Fruit fly (Drosophila melanogaster): ENCODE measurements around the gene CG8500.

The CG8500 gene

dm6 chr3R:9800644-9801330 is 16.3 kb downstream of the CG8500 start, which contains the start of the genes CG9467 and CG8526 (continued):
- TF ChIP-seq pb (GFP tag; optimal IDR thresholded peaks at IDR 0.05) (no peak), CG3726 (GFP tag; IDR thresholded peaks at IDR 0.05) (no peak; the same call in 2 of the 3 replicates), CG7987 (GFP tag; optimal IDR thresholded peaks at IDR 0.05) (no peak), Dbx (GFP tag; IDR thresholded peaks at IDR 0.05) (peak; percentile 70; the same call in 2 of the 3 replicates), CG32532 (GFP tag; IDR thresholded peaks at IDR 0.05) (peak; percentile 69), Lim3 (GFP tag; IDR thresholded peaks at IDR 0.05) (no peak), run (tag; optimal IDR thresholded peaks at IDR 0.05) (no peak), psq (GFP tag; optimal IDR thresholded peaks at IDR 0.05) (no peak), CG3163 (GFP tag; optimal IDR thresholded peaks at IDR 0.05) (no peak), Gsc (GFP tag; IDR thresholded peaks at IDR 0.05) (no peak), CG13624 (GFP tag; optimal IDR thresholded peaks at IDR 0.05) (peak; percentile 58), Hr39 (optimal IDR thresholded peaks at IDR 0.05) (no peak), Nf-YA (GFP tag; IDR thresholded peaks at IDR 0.05) (no peak), Sox100B (GFP tag; optimal IDR thresholded peaks at IDR 0.05) (no peak), bowl (GFP tag; IDR thresholded peaks at IDR 0.05) (no peak), amos (GFP tag; IDR thresholded peaks at IDR 0.05; ENCODE audit: partially characterized antibody) (peak; percentile 75), CG6175 (GFP tag; IDR thresholded peaks at IDR 0.05) (no peak), ato (GFP tag; IDR thresholded peaks at IDR 0.05; ENCODE audit: partially characterized antibody) (no peak), pho (GFP tag; optimal IDR thresholded peaks at IDR 0.05) (peak; percentile 11), CG16815 (GFP tag; optimal IDR thresholded peaks at IDR 0.05) (peak; percentile 60), CG9727 (GFP tag; optimal IDR thresholded peaks at IDR 0.05) (peak; percentile 69), B-H2 (GFP tag; optimal IDR thresholded peaks at IDR 0.05) (no peak), gsb-n (tag; optimal IDR thresholded peaks at IDR 0.05) (no peak), CG17359 (tag; optimal IDR thresholded peaks at IDR 0.05) (peak; percentile 51), CG30403 (GFP tag; optimal IDR thresholded peaks at IDR 0.05) (peak; percentile 80), CG2120 (GFP tag; optimal IDR thresholded peaks at IDR 0.05) (peak; percentile 74), Atf3 (GFP tag; optimal IDR thresholded peaks at IDR 0.05) (no peak), salm (tag; optimal IDR thresholded peaks at IDR 0.05) (peak; percentile 4), CG7372 (GFP tag; IDR thresholded peaks at IDR 0.05) (peak; percentile 49), YL-1 (GFP tag; optimal IDR thresholded peaks at IDR 0.05) (peak; percentile 74), Gug (GFP tag; IDR thresholded peaks at IDR 0.05) (peak; percentile 57; the same call in 3 of the 4 replicates), nerfin-1 (tag; optimal IDR thresholded peaks at IDR 0.05) (peak; percentile 87), Kr (GFP tag; optimal IDR thresholded peaks at IDR 0.05) (no peak), Dek (tag; optimal IDR thresholded peaks at IDR 0.05) (peak; percentile 72), CG17802 (tag; optimal IDR thresholded peaks at IDR 0.05) (no peak), D19B (GFP tag; optimal IDR thresholded peaks at IDR 0.05) (peak; percentile 50), ase (GFP tag; IDR thresholded peaks at IDR 0.05) (0 out of 3 replicates have a peak, but pooled peaks have one; percentile 51), dan (GFP tag; IDR thresholded peaks at IDR 0.05) (no peak), ssp (GFP tag; IDR thresholded peaks at IDR 0.05) (peak; percentile 61), tio (GFP tag; optimal IDR thresholded peaks at IDR 0.05) (no peak), Doc2 (GFP tag; IDR thresholded peaks at IDR 0.05) (no peak), HLH54F (GFP tag; optimal IDR thresholded peaks at IDR 0.05) (peak; percentile 30), lbe (GFP tag; optimal IDR thresholded peaks at IDR 0.05) (peak; percentile 65), Hand (GFP tag; optimal IDR thresholded peaks at IDR 0.05) (no peak), CG6791 (GFP tag; IDR thresholded peaks at IDR 0.05; ENCODE audit: partially characterized antibody) (peak; percentile 63), Dip2 (GFP tag; IDR thresholded peaks at IDR 0.05) (no peak), CG2678 (tag; optimal IDR thresholded peaks at IDR 0.05) (no peak), trh (GFP tag; optimal IDR thresholded peaks at IDR 0.05) (peak; percentile 29), otp (GFP tag; IDR thresholded peaks at IDR 0.05) (0 out of 3 replicates have a peak, but pooled peaks have one; percentile 26), Abd-B (GFP tag; optimal IDR thresholded peaks at IDR 0.05) (peak; percentile 87), CG30431 (GFP tag; optimal IDR thresholded peaks at IDR 0.05) (no peak)

Data from whole organism, embryonic.